Fruit fly (Drosophila melanogaster): ENCODE data around the gene CG6678.

CG6678 gene

dm6 chr3R:21885450-21885849 lies 1.4 kb upstream of the CG6678 start, which contains the start of gene CG17819:
Gene CG17819, minus strand, starts transcription at chr3R:21885550.
- TF ChIP-seq pho (GFP tag; optimal IDR thresholded peaks at IDR 0.05) = no peak
- TF ChIP-seq CG15269 (tag; optimal IDR thresholded peaks at IDR 0.05) = no peak
- TF ChIP-seq CG7987 (GFP tag; optimal IDR thresholded peaks at IDR 0.05) = no peak
- TF ChIP-seq ash1 (GFP tag; optimal IDR thresholded peaks at IDR 0.05) = no peak
- no peak for TF ChIP-seq Xbp1 (GFP tag; optimal IDR thresholded peaks at IDR 0.05)
- no peak for TF ChIP-seq Ssrp (tag; optimal IDR thresholded peaks at IDR 0.05)
- TF ChIP-seq CG43689 (GFP tag; IDR thresholded peaks at IDR 0.05) = no peak
- no peak for TF ChIP-seq MTF-1 (GFP tag; optimal IDR thresholded peaks at IDR 0.05; ENCODE audit: borderline replicate concordance)
- TF ChIP-seq CG8281 (tag; optimal IDR thresholded peaks at IDR 0.05) = no peak
- no peak for TF ChIP-seq CHES-1-like (GFP tag; optimal IDR thresholded peaks at IDR 0.05)

DNA sequence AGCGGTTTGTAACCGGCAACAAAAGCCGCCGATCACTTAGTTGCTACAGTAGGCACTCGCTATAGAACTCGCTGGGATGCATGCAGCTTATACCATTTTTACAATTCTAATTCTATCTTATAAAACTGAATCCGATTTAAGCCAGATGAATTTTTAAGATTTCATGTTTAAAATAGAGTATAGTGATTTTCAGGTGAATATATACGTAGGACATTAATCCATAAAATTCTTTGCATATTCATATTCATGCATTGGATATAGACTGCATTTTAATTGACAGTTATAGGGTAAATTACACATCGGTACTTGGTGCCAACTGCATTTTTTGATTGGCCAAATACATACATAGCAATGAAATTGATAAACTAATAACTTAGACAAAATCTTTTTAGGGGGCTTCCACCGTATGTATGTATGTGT lies 769 bp downstream of the CG6678 start:
- TF ChIP-seq ind (GFP tag; optimal IDR thresholded peaks at IDR 0.05) = peak; percentile 51
- TF ChIP-seq en (GFP tag; optimal IDR thresholded peaks at IDR 0.05) = no peak
- TF ChIP-seq Pdp1 (GFP tag; optimal IDR thresholded peaks at IDR 0.05) = peak; percentile 33 to 37
- 0 out of 2 replicates have a peak, but pooled peaks have one; percentile 23 for TF ChIP-seq Nf-YA (GFP tag; IDR thresholded peaks at IDR 0.05)
- TF ChIP-seq bcd (GFP tag; optimal IDR thresholded peaks at IDR 0.05) = peak; percentile 32
- no peak for TF ChIP-seq CG2199 (GFP tag; IDR thresholded peaks at IDR 0.05)
- TF ChIP-seq CG14667 (GFP tag; IDR thresholded peaks at IDR 0.05) = 0 out of 2 replicates have a peak, but pooled peaks have one; percentile 42
- no peak for TF ChIP-seq knrl (GFP tag; IDR thresholded peaks at IDR 0.05; ENCODE audit: partially characterized antibody)
- TF ChIP-seq chm (GFP tag; IDR thresholded peaks at IDR 0.05) = no peak
- peak; percentile 16 for TF ChIP-seq ems (GFP tag; optimal IDR thresholded peaks at IDR 0.05)
- no peak for TF ChIP-seq Side (GFP tag; optimal IDR thresholded peaks at IDR 0.05)
- peak; percentile 31 for TF ChIP-seq CG12391 (tag; optimal IDR thresholded peaks at IDR 0.05)
- TF ChIP-seq org-1 (GFP tag; optimal IDR thresholded peaks at IDR 0.05) = no peak
- peak; percentile 25 for TF ChIP-seq Antp (GFP tag; optimal IDR thresholded peaks at IDR 0.05)
- TF ChIP-seq trh (GFP tag; optimal IDR thresholded peaks at IDR 0.05) = no peak
- peak; percentile 35 for TF ChIP-seq kay (GFP tag; optimal IDR thresholded peaks at IDR 0.05)
- TF ChIP-seq pros (GFP tag; optimal IDR thresholded peaks at IDR 0.05) = no peak
- TF ChIP-seq row (GFP tag; IDR thresholded peaks at IDR 0.05) = peak; percentile 66
- TF ChIP-seq dmrt11E (tag; optimal IDR thresholded peaks at IDR 0.05) = peak; percentile 7
- peak; percentile 49 for TF ChIP-seq CG17829 (tag; optimal IDR thresholded peaks at IDR 0.05)
- no peak for TF ChIP-seq CG8290 (GFP tag; optimal IDR thresholded peaks at IDR 0.05)
- no peak for TF ChIP-seq CG8290 (tag; optimal IDR thresholded peaks at IDR 0.05)
- TF ChIP-seq ranshi (GFP tag; IDR thresholded peaks at IDR 0.05) = peak; percentile 53
- peak; percentile 19 for TF ChIP-seq CG9817 (tag; optimal IDR thresholded peaks at IDR 0.05)
- no peak for TF ChIP-seq Tbp (GFP tag; optimal IDR thresholded peaks at IDR 0.05)
- no peak for TF ChIP-seq CG7372 (GFP tag; IDR thresholded peaks at IDR 0.05)
- TF ChIP-seq oc (tag; optimal IDR thresholded peaks at IDR 0.05) = no peak
- TF ChIP-seq Aef1 (GFP tag; IDR thresholded peaks at IDR 0.05) = peak; percentile 39; the same call in 1 of the 3 replicates
- TF ChIP-seq CG13775 (GFP tag; optimal IDR thresholded peaks at IDR 0.05) = peak; percentile 10
- TF ChIP-seq CG2202 (tag; optimal IDR thresholded peaks at IDR 0.05) = no peak
- TF ChIP-seq CG2875 (GFP tag; optimal IDR thresholded peaks at IDR 0.05) = peak; percentile 24
- no peak for TF ChIP-seq Max (GFP tag; optimal IDR thresholded peaks at IDR 0.05)
- no peak for TF ChIP-seq zen (tag; optimal IDR thresholded peaks at IDR 0.05)
- no peak for TF ChIP-seq PHDP (tag; optimal IDR thresholded peaks at IDR 0.05)
- peak; percentile 49 for TF ChIP-seq CG8944 (GFP tag; optimal IDR thresholded peaks at IDR 0.05)
- TF ChIP-seq Oaz (GFP tag; IDR thresholded peaks at IDR 0.05) = no peak
- TF ChIP-seq Asciz (GFP tag; optimal IDR thresholded peaks at IDR 0.05) = peak; percentile 40
- 0 out of 2 replicates have a peak, but pooled peaks have one; percentile 27 for TF ChIP-seq sim (GFP tag; IDR thresholded peaks at IDR 0.05)
- peak; percentile 65 for TF ChIP-seq Ptx1 (GFP tag; IDR thresholded peaks at IDR 0.05)
- TF ChIP-seq CG7786 (GFP tag; optimal IDR thresholded peaks at IDR 0.05) = no peak
- TF ChIP-seq fd3F (GFP tag; optimal IDR thresholded peaks at IDR 0.05) = no peak
